Worm (Caenorhabditis elegans) whole organism, mixed stage, embryonic: Measurements from ENCODE around the gene lact-6.

ENCODE experiments used
- ceh-39 ChIP-seq: fragments of 150-350 bp; optimal IDR thresholded peaks from 2 replicates; lab custom pipeline; 2014; ENCODE audit warnings: missing biosample characterization, missing genetic modification characterization
- lin-13 ChIP-seq: fragments of 150-350 bp; optimal IDR thresholded peaks from 2 replicates; lab custom pipeline; 2014; ENCODE audit warnings: missing biosample characterization, missing genetic modification characterization
- nhr-237 ChIP-seq: fragments of 150-350 bp; optimal IDR thresholded peaks from 2 replicates; lab custom pipeline; 2014; ENCODE audit warnings: missing biosample characterization, missing genetic modification characterization
- tbx-8 ChIP-seq: fragments of 200-800 bp; sonication (Bioruptor generic); optimal IDR thresholded peaks from 2 replicates; lab custom pipeline; 2018; ENCODE audit warnings: mild to moderate bottlenecking, missing genetic modification characterization, moderate library complexity, missing compliant biosample characterization
- unc-39 ChIP-seq: fragments of 150-350 bp; optimal IDR thresholded peaks from 2 replicates; lab custom pipeline; 2014; ENCODE audit warnings: missing biosample characterization, missing genetic modification characterization

- TF ChIP-seq ceh-39 (tag; lab: Kevin White, UChicago) (no peak), unc-39 (tag; lab: Kevin White, UChicago) (no peak), lin-13 (tag; lab: Kevin White, UChicago) (no peak), nhr-237 (tag; lab: Kevin White, UChicago) (no peak), tbx-8 (GFP tag; lab: Kevin White, UChicago) (no peak)
Measured at ce11 chrIV:17450443-17450842, 19.3 kb upstream of the lact-6 start, which contains the start of gene F11E6.8.
